Fruit fly (Drosophila melanogaster) whole organism, prepupa: Measurements from ENCODE around the gene Mlc2.

ENCODE experiments used
- Blimp-1 ChIP-seq: fragments of 200-800 bp; sonication (Bioruptor generic); optimal IDR thresholded peaks from 3 replicates; lab custom pipeline; 2017; ENCODE audit warnings: missing biosample characterization, missing genetic modification characterization, mild to moderate bottlenecking, moderate library complexity, missing genetic modification reagents
- CG6854 ChIP-seq: fragments of 200-800 bp; sonication (Bioruptor generic); optimal IDR thresholded peaks from 2 replicates; lab custom pipeline; 2017; ENCODE audit warnings: missing biosample characterization, mild to moderate bottlenecking, missing genetic modification characterization
- Hr39 ChIP-seq: fragments of 200-800 bp; sonication (Bioruptor generic); optimal IDR thresholded peaks from 2 replicates; lab custom pipeline; 2016; ENCODE audit warnings: missing biosample characterization, missing genetic modification characterization
- salr ChIP-seq, 2 experiments: fragments of 200-800 bp; sonication (Bioruptor generic); optimal IDR thresholded peaks; 3 replicates each; lab custom pipeline; 2016 to 2018; ENCODE audit warnings: missing biosample characterization in 2 of 2, missing genetic modification characterization in 2 of 2, mild to moderate bottlenecking in 1 of 2

DNA sequence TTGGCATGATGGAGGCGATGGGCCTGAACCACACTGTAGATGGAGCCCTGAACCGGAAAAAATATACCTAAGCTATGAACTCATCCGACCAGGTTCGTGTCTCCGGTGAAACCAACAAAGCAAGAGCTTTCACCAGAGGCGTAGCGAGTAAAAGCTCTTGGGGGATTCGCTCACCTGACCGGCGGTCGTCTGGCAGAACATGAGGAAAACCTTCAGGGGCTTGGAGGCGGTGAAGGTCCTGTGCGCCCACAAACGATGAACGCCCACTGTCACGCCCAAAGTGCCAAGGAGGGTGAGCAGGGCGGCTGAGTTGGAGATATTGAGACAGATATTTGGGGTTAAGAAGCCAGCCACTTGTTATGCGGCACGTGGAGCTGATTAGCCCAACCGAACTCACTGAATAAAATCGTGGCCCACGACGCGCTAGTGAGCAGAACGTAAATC lies 21.3 kb upstream of the Mlc2 start:
- TF ChIP-seq Blimp-1 (GFP tag; lab: Kevin White, UChicago) (no peak), CG6854 (GFP tag; lab: Kevin White, UChicago) (no peak), Hr39 (GFP tag; lab: Kevin White, UChicago) (peak; percentile 26), salr (GFP tag; optimal IDR thresholded peaks at IDR 0.05; lab: Kevin White, UChicago) (no peak)
